Worm (Caenorhabditis elegans): ENCODE data around the gene H14A12.5.

H14A12.5 gene

DNA sequence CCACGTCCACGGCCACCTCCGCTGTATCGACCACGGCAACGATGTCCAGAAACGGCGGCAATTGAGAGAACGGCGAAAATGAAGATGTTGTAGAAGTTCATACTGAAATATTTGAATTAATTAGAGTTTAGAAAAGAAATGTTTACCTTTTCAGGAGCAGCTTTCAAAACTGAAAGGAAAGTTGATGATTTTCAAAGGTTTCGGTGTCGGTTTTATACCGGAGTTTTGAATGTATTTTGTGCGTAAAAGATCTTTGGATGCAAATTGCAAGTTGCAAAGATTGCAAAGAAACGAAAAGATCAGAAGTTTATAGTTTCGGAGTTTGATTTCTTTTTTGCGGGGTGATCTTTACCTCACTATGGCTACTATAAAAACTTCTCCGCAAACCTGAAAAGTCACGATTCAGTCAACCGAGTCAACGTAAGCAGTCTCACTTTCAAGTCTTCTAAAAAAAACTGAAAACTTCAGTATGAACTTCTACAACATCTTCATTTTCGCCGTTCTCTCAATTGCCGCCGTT, 10.0 kb downstream of the H14A12.5 start, which contains the start of the genes fipr-19 and fipr-18:
Gene fipr-19, minus strand, starts transcription at position 101 of the 520 bp plus-strand sequence.
Gene fipr-18, plus strand, starts transcription at position 470 of the 520 bp plus-strand sequence.
- no peak for TF ChIP-seq lin-32 (GFP tag; optimal IDR thresholded peaks at IDR 0.05)
- no peak for TF ChIP-seq tbx-8 (GFP tag; optimal IDR thresholded peaks at IDR 0.05)
- TF ChIP-seq sptf-1 (tag; optimal IDR thresholded peaks at IDR 0.05) = no peak
- no peak for TF ChIP-seq ztf-11 (tag; optimal IDR thresholded peaks at IDR 0.05)
- TF ChIP-seq ces-1 (GFP tag; optimal IDR thresholded peaks at IDR 0.05) = no peak
- no peak for TF ChIP-seq flh-1 (GFP tag; optimal IDR thresholded peaks at IDR 0.05)
- no peak for TF ChIP-seq unc-120 (tag; optimal IDR thresholded peaks at IDR 0.05; ENCODE audit: poor library complexity, severe bottlenecking)
- no peak for TF ChIP-seq M03D4.4 (tag; optimal IDR thresholded peaks at IDR 0.05)
- TF ChIP-seq unc-62 (GFP tag; optimal IDR thresholded peaks at IDR 0.05) = no peak
- no peak for TF ChIP-seq mab-5 (tag; optimal IDR thresholded peaks at IDR 0.05)
- TF ChIP-seq nhr-237 (tag; optimal IDR thresholded peaks at IDR 0.05) = no peak
- TF ChIP-seq mep-1 (tag; optimal IDR thresholded peaks at IDR 0.05) = no peak

DNA sequence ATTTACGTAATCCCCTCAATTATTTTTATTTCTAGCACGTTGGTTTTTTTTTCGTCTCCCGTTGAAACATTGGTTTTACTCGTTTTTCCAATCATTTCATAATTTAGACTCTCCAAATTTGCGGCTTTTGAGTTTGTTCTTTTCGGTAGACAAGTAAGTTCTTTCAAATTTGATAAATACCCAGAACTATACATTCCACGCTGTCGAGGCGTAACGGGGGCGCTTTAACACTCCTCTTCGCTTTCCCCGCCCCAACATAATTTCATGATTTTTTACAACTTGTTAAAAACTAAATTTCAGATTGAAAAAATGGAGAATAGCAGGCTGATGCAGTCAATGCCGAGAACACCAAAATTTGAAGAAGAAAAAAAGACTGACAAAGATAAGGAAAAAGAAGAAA, 12.2 kb downstream of the H14A12.5 start, which contains the start of gene Y69F12A.1:
Gene Y69F12A.1, plus strand, starts transcription at position 301 of the 400 bp plus-strand sequence.
- TF ChIP-seq nhr-2 (tag; optimal IDR thresholded peaks at IDR 0.05) (no peak), nhr-76 (tag; optimal IDR thresholded peaks at IDR 0.05) (no peak), sptf-1 (tag; optimal IDR thresholded peaks at IDR 0.05) (no peak), bed-3 (GFP tag; optimal IDR thresholded peaks at IDR 0.05) (no peak), nhr-28 (tag; optimal IDR thresholded peaks at IDR 0.05) (no peak), mls-2 (tag; optimal IDR thresholded peaks at IDR 0.05) (no peak), mab-5 (tag; optimal IDR thresholded peaks at IDR 0.05) (no peak), ces-1 (GFP tag; optimal IDR thresholded peaks at IDR 0.05) (no peak), flh-1 (GFP tag; optimal IDR thresholded peaks at IDR 0.05) (no peak), sem-2 (GFP tag; optimal IDR thresholded peaks at IDR 0.05) (no peak), nhr-237 (tag; optimal IDR thresholded peaks at IDR 0.05) (no peak), ceh-43 (GFP tag; optimal IDR thresholded peaks at IDR 0.05) (no peak), elt-3 (tag; optimal IDR thresholded peaks at IDR 0.05) (no peak), pha-4 (tag; optimal IDR thresholded peaks at IDR 0.05) (no peak), unc-62 (GFP tag; optimal IDR thresholded peaks at IDR 0.05) (no peak), ztf-11 (tag; optimal IDR thresholded peaks at IDR 0.05) (no peak)

DNA sequence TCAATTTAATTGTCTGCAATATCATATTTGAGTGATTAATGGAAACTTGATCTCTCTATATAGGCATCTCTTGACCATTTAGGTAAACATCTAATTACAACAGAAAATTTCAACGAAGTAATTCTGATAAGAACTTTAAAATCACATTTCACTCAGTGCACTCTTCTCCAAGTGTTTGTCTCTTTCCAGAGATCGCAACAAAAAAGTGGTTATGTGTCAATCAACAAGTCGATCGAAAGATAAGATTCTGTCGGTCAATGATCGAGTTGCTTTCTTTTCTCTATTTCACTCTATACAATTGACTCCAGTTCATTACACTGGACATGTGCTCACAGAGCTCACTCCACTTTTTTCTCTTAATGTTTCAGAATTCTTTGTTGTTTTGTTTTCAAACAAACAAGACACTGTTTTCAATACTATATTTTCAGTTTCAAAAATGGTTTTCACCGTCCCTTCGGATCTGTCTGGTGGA, 15.2 kb downstream of the H14A12.5 start, which contains the start of gene alh-12:
Gene alh-12, plus strand, starts transcription at position 422 of the 472 bp plus-strand sequence.
- TF ChIP-seq unc-62 (GFP tag; optimal IDR thresholded peaks at IDR 0.05) = peak; percentile 58
- TF ChIP-seq pha-4 (tag; optimal IDR thresholded peaks at IDR 0.05) = no peak
